Worm (Caenorhabditis elegans): ENCODE measurements around the gene rmh-2.

ce11 chrV:9915021-9915420, 15.6 kb downstream of the rmh-2 start, which contains the start of gene mec-9:
- TF ChIP-seq fos-1 (tag; optimal IDR thresholded peaks at IDR 0.05) (no peak), ztf-4 (tag; optimal IDR thresholded peaks at IDR 0.05) (no peak), nhr-77 (tag; optimal IDR thresholded peaks at IDR 0.05) (no peak), lsy-2 (tag; optimal IDR thresholded peaks at IDR 0.05) (no peak), zag-1 (tag; optimal IDR thresholded peaks at IDR 0.05) (no peak), ama-1 (optimal IDR thresholded peaks at IDR 0.05) (no peak), ztf-11 (tag; optimal IDR thresholded peaks at IDR 0.05) (no peak), nhr-23 (tag; optimal IDR thresholded peaks at IDR 0.05) (no peak)

Data from whole organism, L2 larva.